Worm (Caenorhabditis elegans) whole organism, young adult: Measurements from ENCODE around the gene W07G4.7.

Experiments
- B0261.1 ChIP-seq: sonication (generic microtip); optimal IDR thresholded peaks from 2 replicates; lab custom pipeline; 2016; ENCODE audit warnings: mild to moderate bottlenecking, missing genetic modification characterization, moderate library complexity, missing compliant biosample characterization
- C06A6.2 ChIP-seq: fragments of 200-800 bp; sonication (Bioruptor generic); conservative IDR thresholded peaks from 2 replicates; pipeline ENCODE4 v1.3.6; 2022; ENCODE audit warnings: missing genetic modification characterization, missing compliant biosample characterization
- D2030.7 ChIP-seq: fragments of 200-800 bp; sonication (Bioruptor generic); IDR thresholded peaks from 2 replicates; pipeline ENCODE4 v1.3.6; 2022; ENCODE audit warnings: missing genetic modification reagents, missing genetic modification characterization, missing compliant biosample characterization
- F10E7.11 ChIP-seq: sonication (generic microtip); optimal IDR thresholded peaks from 2 replicates; lab custom pipeline; 2017; ENCODE audit warnings: mild to moderate bottlenecking, missing genetic modification characterization, moderate library complexity, missing compliant biosample characterization
- F39B2.1 ChIP-seq: fragments of 200-800 bp; sonication (Bioruptor generic); IDR thresholded peaks from 2 replicates; pipeline ENCODE4 v1.3.6; 2022; ENCODE audit warnings: missing genetic modification reagents, missing genetic modification characterization, missing compliant biosample characterization
- F52B5.7 ChIP-seq: sonication (generic microtip); optimal IDR thresholded peaks from 2 replicates; lab custom pipeline; 2016; ENCODE audit warnings: mild to moderate bottlenecking, missing genetic modification characterization, missing compliant biosample characterization
- F55B11.4 ChIP-seq: sonication (generic microtip); optimal IDR thresholded peaks from 2 replicates; lab custom pipeline; 2016; ENCODE audit warnings: missing compliant biosample characterization, missing genetic modification characterization, borderline replicate concordance; ENCODE audit not compliant: insufficient read depth
- Y53F4B.3 ChIP-seq: fragments of 200-800 bp; sonication (Bioruptor generic); IDR thresholded peaks from 2 replicates; pipeline ENCODE4 v1.3.6; 2022; ENCODE audit warnings: missing genetic modification reagents, missing genetic modification characterization, missing compliant biosample characterization
- Y95B8A.8 ChIP-seq: fragments of 200-800 bp; sonication (Bioruptor generic); IDR thresholded peaks from 2 replicates; pipeline ENCODE4 v1.3.6; 2022; ENCODE audit warnings: missing genetic modification reagents, missing genetic modification characterization, missing compliant biosample characterization
- ZK185.1 ChIP-seq: sonication (generic microtip); optimal IDR thresholded peaks from 2 replicates; lab custom pipeline; 2016; ENCODE audit warnings: mild to moderate bottlenecking, missing genetic modification characterization, missing compliant biosample characterization; ENCODE audit not compliant: poor library complexity, severe bottlenecking
- aptf-2 ChIP-seq: fragments of 200-800 bp; sonication (Bioruptor generic); conservative IDR thresholded peaks from 2 replicates; pipeline ENCODE4 v1.3.6; 2022; ENCODE audit warnings: missing genetic modification reagents, missing genetic modification characterization, missing compliant biosample characterization
- aptf-3 ChIP-seq: fragments of 200-800 bp; sonication (Bioruptor generic); IDR thresholded peaks from 2 replicates; pipeline ENCODE4 v1.3.6; 2022; ENCODE audit warnings: missing genetic modification characterization, missing compliant biosample characterization
- attf-6 ChIP-seq: fragments of 200-800 bp; sonication (Bioruptor generic); IDR thresholded peaks from 2 replicates; pipeline ENCODE4 v1.3.6; 2022; ENCODE audit warnings: missing genetic modification reagents, missing genetic modification characterization, missing compliant biosample characterization
- ccch-3 ChIP-seq: fragments of 200-800 bp; sonication (Bioruptor generic); optimal IDR thresholded peaks from 2 replicates; lab custom pipeline; 2018; ENCODE audit warnings: mild to moderate bottlenecking, missing genetic modification characterization, missing compliant biosample characterization
- cebp-1 ChIP-seq, 2 experiments: fragments of 200-800 bp in 1 of 2; sonication (Bioruptor generic) in 1 of 2; sonication (generic microtip) in 1 of 2; IDR thresholded peaks in 1 of 2; optimal IDR thresholded peaks in 1 of 2; 2 replicates each; pipeline versions ENCODE4 v1.3.6 to Lab custom; 2017 to 2022; ENCODE audit warnings: missing compliant biosample characterization in 2 of 2, missing genetic modification characterization in 2 of 2, mild to moderate bottlenecking in 1 of 2, missing genetic modification reagents in 1 of 2, moderate library complexity in 1 of 2
- ceh-27 ChIP-seq: fragments of 200-800 bp; sonication (Bioruptor generic); optimal IDR thresholded peaks from 2 replicates; lab custom pipeline; 2018; ENCODE audit warnings: mild to moderate bottlenecking, missing genetic modification characterization, moderate library complexity, missing compliant biosample characterization
- ceh-40 ChIP-seq: fragments of 200-800 bp; sonication (Bioruptor generic); IDR thresholded peaks from 2 replicates; pipeline ENCODE4 v1.3.6; 2022; ENCODE audit warnings: missing genetic modification characterization, missing compliant biosample characterization
- ceh-91 ChIP-seq: fragments of 200-800 bp; sonication (Bioruptor generic); IDR thresholded peaks from 2 replicates; pipeline ENCODE4 v1.3.6; 2022; ENCODE audit warnings: missing genetic modification reagents, missing genetic modification characterization, missing compliant biosample characterization
- chd-7 ChIP-seq: sonication (generic microtip); optimal IDR thresholded peaks from 2 replicates; lab custom pipeline; 2016; ENCODE audit warnings: mild to moderate bottlenecking, missing genetic modification characterization, moderate library complexity, missing compliant biosample characterization
- die-1 ChIP-seq: sonication (generic microtip); optimal IDR thresholded peaks from 2 replicates; lab custom pipeline; 2016; ENCODE audit warnings: missing genotype, mild to moderate bottlenecking, missing genetic modification characterization, missing compliant biosample characterization
- dox-1 ChIP-seq: fragments of 200-800 bp; sonication (Bioruptor generic); IDR thresholded peaks from 2 replicates; pipeline ENCODE4 v1.3.6; 2022; ENCODE audit warnings: missing genetic modification reagents, missing genetic modification characterization, missing compliant biosample characterization
- dpl-1 ChIP-seq: fragments of 150-350 bp; optimal IDR thresholded peaks from 2 replicates; lab custom pipeline; 2014; ENCODE audit warnings: missing biosample characterization, missing genetic modification reagents, missing genetic modification characterization
- him-1 ChIP-seq: sonication (generic microtip); optimal IDR thresholded peaks from 2 replicates; lab custom pipeline; 2016; ENCODE audit warnings: missing genotype, missing genetic modification reagents, missing genetic modification characterization, missing compliant biosample characterization
- hmg-1.2 ChIP-seq: fragments of 200-800 bp; sonication (Bioruptor generic); IDR thresholded peaks from 2 replicates; pipeline ENCODE4 v1.3.6; 2022; ENCODE audit warnings: missing genetic modification reagents, missing genetic modification characterization, missing compliant biosample characterization
- hmg-20 ChIP-seq: fragments of 200-800 bp; sonication (Bioruptor generic); IDR thresholded peaks from 2 replicates; pipeline ENCODE4 v1.3.6; 2022; ENCODE audit warnings: missing genetic modification reagents, missing genetic modification characterization, missing compliant biosample characterization
- hsf-1 ChIP-seq: fragments of 200-800 bp; sonication (Bioruptor generic); IDR thresholded peaks from 2 replicates; pipeline ENCODE4 v1.3.6; 2022; ENCODE audit warnings: missing genetic modification reagents, missing genetic modification characterization, missing compliant biosample characterization
- lag-1 ChIP-seq: fragments of 200-800 bp; sonication (Bioruptor generic); IDR thresholded peaks from 2 replicates; pipeline ENCODE4 v1.3.6; 2022; ENCODE audit warnings: missing genetic modification reagents, missing genetic modification characterization, missing compliant biosample characterization
- lin-26 ChIP-seq: fragments of 200-800 bp; sonication (Bioruptor generic); IDR thresholded peaks from 2 replicates; pipeline ENCODE4 v1.3.6; 2022; ENCODE audit warnings: missing genetic modification reagents, missing genetic modification characterization, missing compliant biosample characterization
- lin-35 ChIP-seq, 3 experiments: fragments of 150-350 bp in 2 of 3; sonication (generic microtip) in 1 of 3; optimal IDR thresholded peaks; 2 replicates each; lab custom pipeline; 2014 to 2018; ENCODE audit warnings: missing biosample characterization in 3 of 3, missing genetic modification characterization in 3 of 3, missing genetic modification reagents in 3 of 3
- lsy-27 ChIP-seq: sonication (generic microtip); optimal IDR thresholded peaks from 2 replicates; lab custom pipeline; 2017; ENCODE audit warnings: missing genetic modification characterization, mild to moderate bottlenecking, missing compliant biosample characterization, antibody characterized with exemption, missing genotype, borderline replicate concordance; ENCODE audit not compliant: insufficient read depth
- madf-10 ChIP-seq: sonication (generic microtip); optimal IDR thresholded peaks from 2 replicates; lab custom pipeline; 2016; ENCODE audit warnings: mild to moderate bottlenecking, missing genetic modification characterization, missing compliant biosample characterization
- madf-3 ChIP-seq: fragments of 200-800 bp; sonication (Bioruptor generic); IDR thresholded peaks from 2 replicates; pipeline ENCODE4 v1.3.6; 2022; ENCODE audit warnings: missing genetic modification reagents, missing genetic modification characterization, missing compliant biosample characterization
- nfyb-1 ChIP-seq: fragments of 200-800 bp; sonication (Bioruptor generic); IDR thresholded peaks from 2 replicates; pipeline ENCODE4 v1.3.6; 2022; ENCODE audit warnings: missing genetic modification reagents, missing genetic modification characterization, missing compliant biosample characterization
- nhr-179 ChIP-seq: sonication (generic microtip); optimal IDR thresholded peaks from 2 replicates; lab custom pipeline; 2016; ENCODE audit warnings: mild to moderate bottlenecking, missing genetic modification characterization, missing compliant biosample characterization
- pbrm-1 ChIP-seq: fragments of 200-800 bp; sonication (Bioruptor generic); IDR thresholded peaks from 2 replicates; pipeline ENCODE4 v1.3.6; 2022; ENCODE audit warnings: missing genetic modification reagents, missing genetic modification characterization, missing compliant biosample characterization
- repo-1 ChIP-seq: sonication (generic microtip); optimal IDR thresholded peaks from 2 replicates; lab custom pipeline; 2017; ENCODE audit warnings: mild to moderate bottlenecking, missing genetic modification characterization, missing compliant biosample characterization
- sdz-38 ChIP-seq: sonication (generic microtip); optimal IDR thresholded peaks from 2 replicates; lab custom pipeline; 2016; ENCODE audit warnings: missing genotype, missing genetic modification characterization, missing compliant biosample characterization
- tbp1 ChIP-seq: fragments of 200-800 bp; sonication (Bioruptor generic); optimal IDR thresholded peaks from 2 replicates; lab custom pipeline; 2018; ENCODE audit warnings: mild to moderate bottlenecking, missing genetic modification characterization, missing compliant biosample characterization
- tlf-1 ChIP-seq: fragments of 200-800 bp; sonication (Bioruptor generic); optimal IDR thresholded peaks from 2 replicates; lab custom pipeline; 2018; ENCODE audit warnings: mild to moderate bottlenecking, missing genetic modification characterization, missing compliant biosample characterization
- unc-130 ChIP-seq: sonication (generic microtip); optimal IDR thresholded peaks from 2 replicates; lab custom pipeline; 2016; ENCODE audit warnings: missing genetic modification reagents, missing genetic modification characterization, missing compliant biosample characterization
- unc-62 ChIP-seq: fragments of 150-350 bp; optimal IDR thresholded peaks from 2 replicates; lab custom pipeline; 2014; ENCODE audit warnings: missing biosample characterization, missing genetic modification reagents, missing genetic modification characterization
- zim-3 ChIP-seq: sonication (generic microtip); optimal IDR thresholded peaks from 2 replicates; lab custom pipeline; 2017; ENCODE audit warnings: mild to moderate bottlenecking, missing genetic modification characterization, moderate library complexity, missing compliant biosample characterization
- ztf-18 ChIP-seq: sonication (generic microtip); optimal IDR thresholded peaks from 2 replicates; lab custom pipeline; 2016; ENCODE audit warnings: missing genotype, mild to moderate bottlenecking, missing genetic modification characterization, missing compliant biosample characterization
- ztf-22 ChIP-seq: fragments of 200-800 bp; sonication (Bioruptor generic); optimal IDR thresholded peaks from 2 replicates; lab custom pipeline; 2018; ENCODE audit warnings: mild to moderate bottlenecking, missing genetic modification characterization, moderate library complexity, missing compliant biosample characterization
- ztf-26 ChIP-seq: sonication (generic microtip); optimal IDR thresholded peaks from 2 replicates; lab custom pipeline; 2017; ENCODE audit warnings: missing genetic modification characterization, missing compliant biosample characterization
- ztf-3 ChIP-seq: fragments of 200-800 bp; sonication (Bioruptor generic); optimal IDR thresholded peaks from 2 replicates; lab custom pipeline; 2018; ENCODE audit warnings: mild to moderate bottlenecking, missing genetic modification characterization, missing compliant biosample characterization
- ztf-6 ChIP-seq: fragments of 200-800 bp; sonication (Bioruptor generic); IDR thresholded peaks from 2 replicates; pipeline ENCODE4 v1.3.6; 2022; ENCODE audit warnings: missing genetic modification reagents, missing genetic modification characterization, missing compliant biosample characterization

Gene W07G4.7

ce11 chrV:13041666-13042065 lies 7.2 kb upstream of the W07G4.7 start, which contains the start of gene scyl-1 (continued):
- TF ChIP-seq zim-3 (tag; lab: Kevin White, UChicago) (no peak), tbp1 (GFP tag; lab: Kevin White, UChicago) (peak; percentile 48), repo-1 (tag; lab: Kevin White, UChicago) (no peak), tlf-1 (GFP tag; lab: Kevin White, UChicago) (no peak), ccch-3 (no peak), sdz-38 (no peak), nhr-179 (tag; lab: Kevin White, UChicago) (no peak), him-1 (tag; lab: Kevin White, UChicago) (no peak), ztf-18 (peak; percentile 90), lsy-27 (tag; lab: Kevin White, UChicago) (no peak), aptf-3 (no peak), Y53F4B.3 (no peak), ZK185.1 (peak; percentile 63), F52B5.7 (no peak), hsf-1 (GFP tag; lab: Robert Waterston, UW) (no peak), ztf-22 (GFP tag; lab: Kevin White, UChicago) (no peak), chd-7 (tag; lab: Kevin White, UChicago) (no peak), cebp-1 (GFP tag; IDR thresholded peaks at IDR 0.05; lab: Robert Waterston, UW) (no peak), cebp-1 (tag; optimal IDR thresholded peaks at IDR 0.05; lab: Kevin White, UChicago) (no peak), ceh-27 (peak; percentile 27), hmg-20 (GFP tag; lab: Robert Waterston, UW) (no peak), B0261.1 (tag; lab: Kevin White, UChicago) (no peak), ztf-6 (GFP tag; lab: Robert Waterston, UW) (no peak), unc-62 (GFP tag; lab: Kevin White, UChicago) (no peak), die-1 (no peak), Y95B8A.8 (no peak), nfyb-1 (GFP tag; lab: Robert Waterston, UW) (peak; percentile 63; the same call in 1 of the 2 replicates), D2030.7 (GFP tag; lab: Robert Waterston, UW) (no peak), dox-1 (no peak), lin-26 (GFP tag; lab: Robert Waterston, UW) (no peak), F39B2.1 (GFP tag; lab: Robert Waterston, UW) (no peak), ceh-40 (GFP tag; lab: Robert Waterston, UW) (no peak), madf-3 (GFP tag; lab: Robert Waterston, UW) (no peak)

DNA sequence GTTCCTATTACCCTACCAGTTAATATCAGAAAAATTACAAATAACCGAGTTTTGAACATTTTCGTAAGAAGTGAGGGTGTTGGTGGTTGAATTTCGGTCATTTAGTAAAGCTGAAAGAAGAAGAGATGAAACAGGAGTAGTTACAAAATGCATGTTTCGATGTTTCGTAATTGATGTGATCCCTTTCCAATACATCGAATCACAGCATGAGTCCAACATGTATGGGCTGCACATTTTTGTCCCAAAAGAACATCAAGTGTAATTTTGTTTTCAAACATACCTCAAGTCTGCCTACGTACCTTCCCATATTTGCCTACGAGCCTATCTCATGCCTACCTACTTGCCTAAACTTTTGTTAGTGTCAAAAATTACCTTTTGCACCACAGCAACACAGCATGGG lies 2.0 kb upstream of the W07G4.7 start, which contains the start of gene W07G4.2:
Gene W07G4.2, minus strand, starts transcription at position 101 of the 400 bp plus-strand sequence.
- TF ChIP-seq ztf-3 (no peak), hmg-1.2 (no peak)

- TF ChIP-seq pbrm-1 (GFP tag; lab: Robert Waterston, UW) = no peak
- no peak for TF ChIP-seq aptf-3
- TF ChIP-seq dpl-1 (GFP tag; lab: Kevin White, UChicago) = no peak
- no peak for TF ChIP-seq unc-130 (GFP tag; lab: Kevin White, UChicago)
- no peak for TF ChIP-seq F10E7.11 (tag; lab: Kevin White, UChicago)
- TF ChIP-seq F55B11.4 (tag; lab: Kevin White, UChicago) = no peak
- TF ChIP-seq ztf-26 (tag; lab: Kevin White, UChicago) = no peak
- no peak for TF ChIP-seq ceh-27
- TF ChIP-seq die-1 = no peak
- no peak for TF ChIP-seq ceh-91 (GFP tag; lab: Robert Waterston, UW)
- no peak for TF ChIP-seq lin-35 (GFP tag; optimal IDR thresholded peaks at IDR 0.05; lab: Kevin White, UChicago)
- TF ChIP-seq ccch-3 = no peak
- no peak for TF ChIP-seq madf-10 (tag; lab: Kevin White, UChicago)
- no peak for TF ChIP-seq C06A6.2 (GFP tag; lab: Robert Waterston, UW)
- no peak for TF ChIP-seq attf-6 (GFP tag; lab: Robert Waterston, UW)
- no peak for TF ChIP-seq dox-1
- no peak for TF ChIP-seq ztf-3
- no peak for TF ChIP-seq aptf-2
- TF ChIP-seq lag-1 (GFP tag; lab: Robert Waterston, UW) = no peak
These were observed 1.3 kb downstream of the W07G4.7 start, which contains the start of gene W07G4.1 for ce11 chrV:13033223-13033622. Gene W07G4.1 (plus strand): TSS chrV:13033523.
